Worm (Caenorhabditis elegans) whole organism, L4 larva: ENCODE measurements around the gene chil-11.

Experiments
- F10B5.3 ChIP-seq: sonication (generic microtip); optimal IDR thresholded peaks from 2 replicates; lab custom pipeline; 2016; ENCODE audit warnings: mild to moderate bottlenecking, missing genetic modification characterization, missing compliant biosample characterization
- F37D6.2 ChIP-seq: sonication (generic microtip); optimal IDR thresholded peaks from 2 replicates; lab custom pipeline; 2016; ENCODE audit warnings: mild to moderate bottlenecking, missing genetic modification characterization, missing compliant biosample characterization
- T20F7.1 ChIP-seq: fragments of 200-800 bp; sonication (Bioruptor generic); optimal IDR thresholded peaks from 2 replicates; lab custom pipeline; 2018; ENCODE audit warnings: mild to moderate bottlenecking, missing genetic modification characterization, missing compliant biosample characterization
- Y5F2A.4 ChIP-seq: fragments of 200-800 bp; sonication (Bioruptor generic); optimal IDR thresholded peaks from 2 replicates; lab custom pipeline; 2018; ENCODE audit warnings: mild to moderate bottlenecking, missing genetic modification characterization, missing compliant biosample characterization
- aha-1 ChIP-seq: fragments of 150-350 bp; peaks from one replicate; lab custom pipeline; 2014; ENCODE audit warnings: missing biosample characterization, missing genetic modification characterization
- ceh-20 ChIP-seq: fragments of 200-800 bp; sonication (Bioruptor generic); IDR thresholded peaks from 2 replicates; pipeline ENCODE4 v1.3.6; 2022; ENCODE audit warnings: missing genetic modification reagents, missing genetic modification characterization, missing compliant biosample characterization
- daf-19 ChIP-seq: fragments of 200-800 bp; sonication (Bioruptor generic); conservative IDR thresholded peaks from 2 replicates; pipeline ENCODE4 v1.3.6; 2022; ENCODE audit warnings: missing genetic modification characterization, missing compliant biosample characterization
- daf-8 ChIP-seq: fragments of 200-800 bp; sonication (Bioruptor generic); IDR thresholded peaks from 2 replicates; pipeline ENCODE4 v1.3.6; 2022; ENCODE audit warnings: missing genetic modification characterization, missing compliant biosample characterization
- dmd-6 ChIP-seq: fragments of 200-800 bp; sonication (Bioruptor generic); IDR thresholded peaks from 2 replicates; pipeline ENCODE4 v1.3.6; 2022; ENCODE audit warnings: missing genetic modification reagents, missing genetic modification characterization, missing compliant biosample characterization
- dpl-1 ChIP-seq: fragments of 150-350 bp; optimal IDR thresholded peaks from 2 replicates; lab custom pipeline; 2014; ENCODE audit warnings: missing biosample characterization, missing genetic modification reagents, missing genetic modification characterization
- dve-1 ChIP-seq: sonication (generic microtip); optimal IDR thresholded peaks from 2 replicates; lab custom pipeline; 2017; ENCODE audit warnings: antibody characterized with exemption, mild to moderate bottlenecking, missing genetic modification characterization, missing compliant biosample characterization; ENCODE audit not compliant: insufficient read depth
- egl-27 ChIP-seq: sonication (generic microtip); optimal IDR thresholded peaks from 3 replicates; lab custom pipeline; 2017; ENCODE audit warnings: missing biosample characterization, missing genetic modification reagents, missing genetic modification characterization
- egl-43 ChIP-seq: fragments of 200-800 bp; sonication (Bioruptor generic); IDR thresholded peaks from 2 replicates; pipeline ENCODE4 v1.3.6; 2022; ENCODE audit warnings: missing genetic modification reagents, missing genetic modification characterization, missing compliant biosample characterization
- fos-1 ChIP-seq: fragments of 150-350 bp; optimal IDR thresholded peaks from 2 replicates; lab custom pipeline; 2014; ENCODE audit warnings: missing biosample characterization, missing genetic modification characterization
- hlh-30 ChIP-seq: sonication (generic microtip); optimal IDR thresholded peaks from 2 replicates; lab custom pipeline; 2017; ENCODE audit warnings: antibody characterized with exemption, mild to moderate bottlenecking, missing genetic modification characterization, missing compliant biosample characterization; ENCODE audit not compliant: insufficient read depth
- lin-1 ChIP-seq: fragments of 200-800 bp; sonication (Bioruptor generic); IDR thresholded peaks from 2 replicates; pipeline ENCODE4 v1.3.6; 2022; ENCODE audit warnings: missing genetic modification reagents, missing genetic modification characterization, missing compliant biosample characterization
- lin-38 ChIP-seq: fragments of 200-800 bp; sonication (Bioruptor generic); IDR thresholded peaks from 2 replicates; pipeline ENCODE4 v1.3.6; 2022; ENCODE audit warnings: missing genetic modification reagents, missing genetic modification characterization, missing compliant biosample characterization
- lsy-2 ChIP-seq, 2 experiments: fragments of 150-350 bp in 1 of 2; sonication (generic microtip) in 1 of 2; optimal IDR thresholded peaks; 2 replicates each; lab custom pipeline; 2014 to 2017; ENCODE audit warnings: missing biosample characterization in 2 of 2, missing genetic modification characterization in 2 of 2
- madf-9 ChIP-seq: fragments of 200-800 bp; sonication (Bioruptor generic); conservative IDR thresholded peaks from 2 replicates; pipeline ENCODE4 v1.3.6; 2022; ENCODE audit warnings: missing genetic modification reagents, missing genetic modification characterization, missing compliant biosample characterization
- mdl-1 ChIP-seq, 2 experiments: fragments of 150-350 bp in 1 of 2; sonication (generic microtip) in 1 of 2; optimal IDR thresholded peaks; 2 replicates each; lab custom pipeline; 2014 to 2017; ENCODE audit warnings: missing biosample characterization in 2 of 2, missing genetic modification characterization in 2 of 2
- mep-1 ChIP-seq: fragments of 150-350 bp; sonication (generic microtip); optimal IDR thresholded peaks from 3 replicates; lab custom pipeline; 2014; ENCODE audit warnings: missing biosample characterization, missing genetic modification characterization
- nhr-11 ChIP-seq: fragments of 150-350 bp; optimal IDR thresholded peaks from 2 replicates; lab custom pipeline; 2014; ENCODE audit warnings: missing biosample characterization, missing genetic modification characterization
- nhr-28 ChIP-seq: fragments of 150-350 bp; optimal IDR thresholded peaks from 2 replicates; lab custom pipeline; 2014; ENCODE audit warnings: missing biosample characterization, missing genetic modification characterization
- nhr-48 ChIP-seq: sonication (generic microtip); optimal IDR thresholded peaks from 2 replicates; lab custom pipeline; 2016; ENCODE audit warnings: mild to moderate bottlenecking, missing genetic modification characterization, missing compliant biosample characterization
- nhr-6 ChIP-seq: fragments of 150-350 bp; optimal IDR thresholded peaks from 2 replicates; lab custom pipeline; 2014; ENCODE audit warnings: missing biosample characterization, missing genetic modification characterization
- pha-4 ChIP-seq, 2 experiments: fragments of 150-350 bp in 1 of 2; fragments of 200-800 bp in 1 of 2; sonication (Bioruptor generic) in 1 of 2; IDR thresholded peaks in 1 of 2; optimal IDR thresholded peaks in 1 of 2; 2 replicates each; pipeline versions ENCODE4 v1.3.6 to Lab custom; 2014 to 2022; ENCODE audit warnings: missing genetic modification characterization in 2 of 2, missing genetic modification reagents in 2 of 2, missing biosample characterization in 1 of 2, missing compliant biosample characterization in 1 of 2
- pqm-1 ChIP-seq: sonication (generic microtip); optimal IDR thresholded peaks from 2 replicates; lab custom pipeline; 2017; ENCODE audit warnings: missing biosample characterization, missing genetic modification characterization
- rbr-2 ChIP-seq: sonication (generic microtip); optimal IDR thresholded peaks from 2 replicates; lab custom pipeline; 2016; ENCODE audit warnings: missing genotype, missing genetic modification characterization, missing compliant biosample characterization
- snpc-1.2 ChIP-seq: fragments of 200-800 bp; sonication (Bioruptor generic); IDR thresholded peaks from 2 replicates; pipeline ENCODE4 v1.3.6; 2022; ENCODE audit warnings: missing genetic modification reagents, missing genetic modification characterization, missing compliant biosample characterization
- snpc-4 ChIP-seq: fragments of 150-350 bp; optimal IDR thresholded peaks from 2 replicates; lab custom pipeline; 2014; ENCODE audit warnings: missing biosample characterization, missing genetic modification characterization
- unc-62 ChIP-seq, 3 experiments: fragments of 150-350 bp in 1 of 3; sonication (generic microtip); optimal IDR thresholded peaks in 2 of 3; peaks in 1 of 3; 1 replicate in 1 of 3; 2 replicates in 2 of 3; lab custom pipeline; 2014 to 2017; ENCODE audit warnings: missing biosample characterization in 3 of 3, missing genetic modification characterization in 3 of 3, missing genetic modification reagents in 3 of 3, missing genotype in 1 of 3
- ztf-11 ChIP-seq: fragments of 150-350 bp; optimal IDR thresholded peaks from 2 replicates; lab custom pipeline; 2014; ENCODE audit warnings: missing biosample characterization, missing genetic modification characterization

chil-11 gene

DNA sequence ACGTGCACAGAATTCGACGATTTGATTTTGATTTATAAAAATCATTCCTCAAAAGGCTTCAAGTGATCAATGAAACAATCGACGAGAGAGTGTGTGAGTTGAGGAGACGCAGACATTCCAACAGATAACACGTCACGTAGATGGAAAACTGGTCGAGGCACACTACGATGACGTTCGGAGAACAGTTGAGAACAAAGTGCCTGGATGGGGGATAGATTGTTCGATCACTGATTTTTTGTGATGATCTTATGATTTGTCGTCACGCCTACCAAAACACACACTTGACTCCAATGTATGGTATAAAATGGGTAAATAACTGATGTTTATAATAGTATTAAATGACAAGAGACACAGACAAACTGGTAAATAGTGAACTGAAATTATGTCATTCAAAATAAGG is 37.2 kb downstream of the chil-11 start (continued):
- TF ChIP-seq nhr-6 (no peak), mdl-1 (tag; optimal IDR thresholded peaks at IDR 0.05; lab: Kevin White, UChicago) (peak in 1 of 2 experiments; percentile 65), mep-1 (peak; percentile 11), egl-27 (tag; lab: Kevin White, UChicago) (no peak), hlh-30 (peak; percentile 84), F10B5.3 (tag; lab: Kevin White, UChicago) (no peak), snpc-1.2 (no peak), ceh-20 (no peak)

DNA sequence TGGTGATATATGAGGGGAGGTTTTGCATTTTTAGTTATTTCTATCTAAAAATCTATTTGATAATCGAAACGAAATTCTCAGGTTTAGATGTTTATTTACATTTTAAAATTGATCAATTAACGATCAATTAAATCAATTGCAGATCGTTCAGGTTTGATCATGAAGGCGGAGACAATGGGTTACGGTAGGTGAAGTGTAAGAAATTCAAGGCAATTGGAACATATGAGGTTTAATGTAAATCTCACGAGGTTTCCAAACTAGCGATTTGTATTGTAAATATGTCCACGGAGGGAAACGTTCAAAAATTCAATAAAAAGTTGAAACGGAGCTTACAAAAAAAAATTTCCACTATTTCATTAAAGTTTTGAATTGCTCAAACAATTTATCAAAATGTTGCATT is 38.4 kb downstream of the chil-11 start:
- TF ChIP-seq F37D6.2 (tag; lab: Kevin White, UChicago) (no peak), Y5F2A.4 (GFP tag; lab: Kevin White, UChicago) (no peak), lsy-2 (tag; optimal IDR thresholded peaks at IDR 0.05; lab: Kevin White, UChicago) (peak in 1 of 2 experiments; percentile 57), snpc-4 (no peak), rbr-2 (tag; lab: Kevin White, UChicago) (no peak), nhr-6 (no peak), unc-62 (GFP tag; optimal IDR thresholded peaks at IDR 0.05 in 1 of 2; lab: Kevin White, UChicago) (no peak), unc-62 (tag; optimal IDR thresholded peaks at IDR 0.05; lab: Kevin White, UChicago) (no peak), lin-1 (GFP tag; lab: Robert Waterston, UW) (no peak)

DNA sequence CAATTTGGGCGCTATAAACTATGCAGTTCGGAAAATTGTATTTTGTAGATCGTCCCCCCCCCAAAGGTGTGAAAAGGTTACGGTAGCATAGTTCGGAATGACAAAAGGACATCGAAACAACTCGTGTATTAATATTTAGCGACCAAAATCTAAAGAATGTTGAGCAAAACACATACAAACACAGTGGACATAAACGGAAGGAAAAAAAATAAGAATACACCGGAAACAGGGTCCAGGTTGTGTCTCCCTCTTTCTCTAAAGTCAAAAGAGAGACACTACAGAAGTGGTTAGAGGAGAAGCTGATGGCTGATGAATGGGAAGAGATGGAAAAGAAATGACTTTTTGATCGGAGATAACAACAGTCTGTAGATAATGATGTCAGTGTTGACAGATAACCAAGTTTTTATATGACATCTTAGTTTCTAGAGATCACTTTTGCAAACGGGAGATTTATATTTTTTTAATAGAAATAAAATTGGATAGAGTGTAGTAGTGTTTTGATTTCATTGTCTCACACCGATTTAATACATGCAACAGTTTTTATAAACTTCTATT is 39.2 kb downstream of the chil-11 start:
- no peak for TF ChIP-seq ztf-11 (tag; lab: Kevin White, UChicago)
- TF ChIP-seq nhr-48 (tag; lab: Kevin White, UChicago) = peak; percentile 62
- 0 out of 2 replicates have a peak, but pooled peaks have one; percentile 12 for TF ChIP-seq dmd-6
- no peak for TF ChIP-seq fos-1
- TF ChIP-seq hlh-30 = peak; percentile 2
- peak; percentile 23 for TF ChIP-seq pqm-1 (tag; lab: Kevin White, UChicago)
- peak in 1 of 2 experiments; percentile 30 for TF ChIP-seq mdl-1 (tag; optimal IDR thresholded peaks at IDR 0.05; lab: Kevin White, UChicago)
- no peak for TF ChIP-seq egl-43 (GFP tag; lab: Robert Waterston, UW)
- peak; percentile 22 for TF ChIP-seq dve-1
- TF ChIP-seq aha-1 (tag; lab: Kevin White, UChicago) = peak; percentile 92
- peak; percentile 31 for TF ChIP-seq nhr-28

DNA sequence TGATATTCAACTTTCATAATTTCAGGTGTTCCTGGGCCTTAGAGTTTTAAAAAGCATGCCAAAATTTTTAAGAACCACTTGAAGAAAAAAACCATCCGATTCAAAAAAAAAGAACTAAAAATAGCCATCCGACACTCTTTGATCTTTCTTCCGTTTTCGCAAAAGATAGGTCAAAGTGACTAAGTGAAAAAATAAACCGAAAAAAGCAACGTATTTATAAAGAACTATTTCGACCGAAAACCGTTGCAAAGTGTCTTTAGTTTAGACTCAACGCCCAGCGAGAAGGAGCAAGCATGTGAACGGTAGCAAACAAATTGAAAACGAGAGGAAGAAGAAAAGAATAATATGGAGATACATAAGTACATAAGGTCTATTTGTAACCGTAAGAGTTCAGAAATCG is 42.5 kb downstream of the chil-11 start:
- TF ChIP-seq T20F7.1 (GFP tag; lab: Kevin White, UChicago) (no peak), unc-62 (GFP tag; optimal IDR thresholded peaks at IDR 0.05 in 1 of 2; lab: Kevin White, UChicago) (peak in 1 of 2 experiments; percentile 94), unc-62 (tag; optimal IDR thresholded peaks at IDR 0.05; lab: Kevin White, UChicago) (no peak)

DNA sequence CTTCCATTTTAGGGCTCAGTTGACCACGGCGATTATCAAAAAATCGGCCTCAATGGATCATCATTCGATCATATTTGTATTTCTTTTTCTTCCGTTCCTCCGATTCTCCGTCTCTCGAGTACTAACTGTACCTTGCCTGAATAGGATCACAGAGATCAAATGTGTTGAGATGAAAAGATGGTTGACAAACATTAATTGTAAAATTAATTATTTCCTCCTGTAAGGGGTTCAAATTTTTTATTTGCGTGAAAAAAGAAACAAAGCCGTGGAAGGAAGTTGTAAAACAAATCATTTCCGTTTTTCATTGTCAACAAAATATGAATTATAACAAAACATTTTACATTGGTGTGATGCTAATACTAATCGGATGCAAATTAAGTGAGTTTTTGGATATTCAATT is 49.8 kb downstream of the chil-11 start, which contains the start of gene C31H1.2:
Gene C31H1.2 (plus strand): TSS at position 301 of the 400 bp plus-strand sequence.
- no peak for TF ChIP-seq daf-8 (GFP tag; lab: Robert Waterston, UW)
- TF ChIP-seq lin-38 = no peak
- TF ChIP-seq nhr-11 (tag; lab: Kevin White, UChicago) = no peak
- TF ChIP-seq nhr-28 = no peak
- TF ChIP-seq pha-4 (GFP tag; IDR thresholded peaks at IDR 0.05; lab: Robert Waterston, UW) = no peak
- TF ChIP-seq pha-4 (tag; optimal IDR thresholded peaks at IDR 0.05; lab: Kevin White, UChicago) = no peak
- TF ChIP-seq dpl-1 (GFP tag; lab: Kevin White, UChicago) = no peak
- no peak for TF ChIP-seq hlh-30
- no peak for TF ChIP-seq madf-9 (GFP tag; lab: Robert Waterston, UW)
- TF ChIP-seq daf-19 (GFP tag; lab: Robert Waterston, UW) = no peak
